Fruit fly (Drosophila melanogaster) whole organism, embryonic: ENCODE results near the gene CG13601.

Source experiments
- Abd-B ChIP-seq: fragments of 200-800 bp; sonication (Bioruptor generic); optimal IDR thresholded peaks from 2 replicates; lab custom pipeline; 2018; ENCODE audit warnings: missing biosample characterization, mild to moderate bottlenecking, missing genetic modification characterization, moderate library complexity
- Aef1 ChIP-seq: fragments of 200-800 bp; sonication (Bioruptor generic); IDR thresholded peaks from 3 replicates; pipeline ENCODE4 v1.3.6; 2022; ENCODE audit warnings: missing biosample characterization, missing genetic modification characterization
- Awh ChIP-seq: fragments of 200-800 bp; sonication (Bioruptor generic); IDR thresholded peaks from 2 replicates; pipeline ENCODE4, ENCODE4 v1.3.6; 2022; ENCODE audit warnings: missing biosample characterization, missing genetic modification characterization
- CG10565 ChIP-seq: fragments of 200-800 bp; sonication (Bioruptor generic); optimal IDR thresholded peaks from 3 replicates; lab custom pipeline; 2016; ENCODE audit warnings: missing biosample characterization, mild to moderate bottlenecking, missing genetic modification characterization
- CG13775 ChIP-seq: fragments of 200-800 bp; sonication (Bioruptor generic); optimal IDR thresholded peaks from 3 replicates; lab custom pipeline; 2017; ENCODE audit warnings: missing biosample characterization, mild to moderate bottlenecking, missing genetic modification characterization
- CG15479 ChIP-seq: fragments of 200-800 bp; sonication (Bioruptor generic); optimal IDR thresholded peaks from 3 replicates; lab custom pipeline; 2019; ENCODE audit warnings: missing biosample characterization, mild to moderate bottlenecking, missing genetic modification characterization, moderate library complexity
- CG2129 ChIP-seq: fragments of 200-800 bp; sonication (Bioruptor generic); IDR thresholded peaks from 2 replicates; pipeline ENCODE4 v1.3.6; 2022; ENCODE audit warnings: missing biosample characterization, missing genetic modification characterization; ENCODE audit not compliant: partially characterized antibody
- CG30431 ChIP-seq: fragments of 200-800 bp; sonication (Bioruptor generic); optimal IDR thresholded peaks from 2 replicates; lab custom pipeline; 2017; ENCODE audit warnings: missing biosample characterization, missing genetic modification characterization
- CG33557 ChIP-seq: fragments of 200-800 bp; sonication (Bioruptor generic); optimal IDR thresholded peaks from 2 replicates; lab custom pipeline; 2019; ENCODE audit warnings: missing biosample characterization, mild to moderate bottlenecking, missing genetic modification characterization, moderate library complexity
- CG4424 ChIP-seq: fragments of 200-800 bp; sonication (Bioruptor generic); optimal IDR thresholded peaks from 3 replicates; lab custom pipeline; 2016; ENCODE audit warnings: missing biosample characterization, missing genetic modification characterization
- CG4617 ChIP-seq: fragments of 200-800 bp; sonication (Bioruptor generic); optimal IDR thresholded peaks from 3 replicates; lab custom pipeline; 2016; ENCODE audit warnings: missing biosample characterization, missing genetic modification characterization, borderline replicate concordance
- CG5245 ChIP-seq: fragments of 200-800 bp; sonication (Bioruptor generic); optimal IDR thresholded peaks from 3 replicates; lab custom pipeline; 2016; ENCODE audit warnings: missing biosample characterization, missing genetic modification characterization
- CG6272 ChIP-seq: fragments of 200-800 bp; sonication (Bioruptor generic); IDR thresholded peaks from 2 replicates; pipeline ENCODE4 v1.3.6; 2022; ENCODE audit warnings: missing biosample characterization, missing genetic modification characterization
- Dref ChIP-seq: fragments of 200-800 bp; sonication (Bioruptor generic); IDR thresholded peaks from 2 replicates; pipeline ENCODE4 v1.3.6; 2022; ENCODE audit warnings: missing biosample characterization, missing genetic modification characterization
- HmgD ChIP-seq: fragments of 200-800 bp; sonication (Bioruptor generic); optimal IDR thresholded peaks from 3 replicates; lab custom pipeline; 2016; ENCODE audit warnings: missing biosample characterization, missing genetic modification characterization
- Hr78 ChIP-seq, 2 experiments: fragments of 200-800 bp in 1 of 2; fragments of >200 bp in 1 of 2; sonication (Bioruptor generic) in 1 of 2; optimal IDR thresholded peaks; 2 replicates each; lab custom pipeline; 2017 to 2019; ENCODE audit warnings: missing biosample characterization in 2 of 2, missing genetic modification characterization in 2 of 2, mild to moderate bottlenecking in 1 of 2, moderate library complexity in 1 of 2
- Hsf ChIP-seq: fragments of 200-800 bp; sonication (Bioruptor generic); optimal IDR thresholded peaks from 3 replicates; lab custom pipeline; 2016; ENCODE audit warnings: missing biosample characterization, missing genetic modification characterization
- Lim3 ChIP-seq: fragments of 200-800 bp; sonication (Bioruptor generic); IDR thresholded peaks from 2 replicates; pipeline ENCODE4 v1.3.6; 2022; ENCODE audit warnings: missing biosample characterization, missing genetic modification characterization
- Med ChIP-seq: fragments of 200-800 bp; sonication (Bioruptor generic); peaks from one replicate; lab custom pipeline; 2016; ENCODE audit warnings: missing biosample characterization, missing genetic modification characterization, mild to moderate bottlenecking, inconsistent platforms, moderate library complexity
- Optix ChIP-seq: fragments of 200-800 bp; sonication (Bioruptor generic); IDR thresholded peaks from 3 replicates; pipeline ENCODE4 v1.3.6; 2022; ENCODE audit warnings: missing biosample characterization, missing genetic modification characterization
- PHDP ChIP-seq: fragments of 200-800 bp; sonication (Bioruptor generic); optimal IDR thresholded peaks from 3 replicates; lab custom pipeline; 2018; ENCODE audit warnings: missing biosample characterization, mild to moderate bottlenecking, missing genetic modification characterization, moderate library complexity
- Spps ChIP-seq: fragments of 200-800 bp; sonication (Bioruptor generic); optimal IDR thresholded peaks from 2 replicates; lab custom pipeline; 2018; ENCODE audit warnings: missing biosample characterization, mild to moderate bottlenecking, missing genetic modification characterization
- Taf1 ChIP-seq: fragments of 200-800 bp; sonication (Bioruptor generic); IDR thresholded peaks from 2 replicates; pipeline ENCODE4 v1.3.6; 2022; ENCODE audit warnings: missing biosample characterization, missing genetic modification characterization
- Xrp1 ChIP-seq: fragments of 200-800 bp; sonication (Bioruptor generic); IDR thresholded peaks from 2 replicates; pipeline ENCODE4 v1.3.6; 2022; ENCODE audit warnings: missing biosample characterization, missing genetic modification characterization
- ab ChIP-seq: fragments of 200-800 bp; sonication (Bioruptor generic); optimal IDR thresholded peaks from 2 replicates; lab custom pipeline; 2016; ENCODE audit warnings: missing biosample characterization, missing genetic modification characterization
- bsh ChIP-seq, 2 experiments: fragments of 200-800 bp; sonication (Bioruptor generic); optimal IDR thresholded peaks; 2 replicates each; lab custom pipeline; 2017 to 2018; ENCODE audit warnings: mild to moderate bottlenecking in 2 of 2, missing biosample characterization in 2 of 2, missing genetic modification characterization in 2 of 2, moderate library complexity in 1 of 2
- chinmo ChIP-seq: fragments of 200-800 bp; sonication (Bioruptor generic); IDR thresholded peaks from 4 replicates; pipeline ENCODE4 v1.3.6; 2022; ENCODE audit warnings: missing biosample characterization, missing genetic modification characterization; ENCODE audit not compliant: partially characterized antibody
- crc ChIP-seq: fragments of 200-800 bp; sonication (Bioruptor generic); optimal IDR thresholded peaks from 2 replicates; lab custom pipeline; 2016; ENCODE audit warnings: missing biosample characterization, missing genetic modification characterization
- grau ChIP-seq: fragments of 200-800 bp; optimal IDR thresholded peaks from 3 replicates; lab custom pipeline; 2019; ENCODE audit warnings: missing biosample characterization, mild to moderate bottlenecking, missing genetic modification characterization, moderate library complexity
- grn ChIP-seq: fragments of 200-800 bp; sonication (Bioruptor generic); optimal IDR thresholded peaks from 3 replicates; lab custom pipeline; 2017; ENCODE audit warnings: missing biosample characterization, missing genetic modification characterization
- hkb ChIP-seq, 2 experiments: fragments of 200-800 bp in 1 of 2; fragments of >200 bp in 1 of 2; sonication (Bioruptor generic) in 1 of 2; IDR thresholded peaks in 1 of 2; optimal IDR thresholded peaks in 1 of 2; 2 replicates each; pipeline versions ENCODE4 v1.3.6 to Lab custom; 2017 to 2022; ENCODE audit warnings: missing biosample characterization in 1 of 2, missing genetic modification characterization in 1 of 2
- jumu ChIP-seq: fragments of 200-800 bp; sonication (Bioruptor generic); optimal IDR thresholded peaks from 3 replicates; lab custom pipeline; 2016; ENCODE audit warnings: missing biosample characterization, missing genetic modification characterization
- nau ChIP-seq: fragments of 200-800 bp; sonication (Bioruptor generic); optimal IDR thresholded peaks from 3 replicates; lab custom pipeline; 2017; ENCODE audit warnings: missing biosample characterization, mild to moderate bottlenecking, missing genetic modification characterization, missing genetic modification reagents
- nerfin-2 ChIP-seq: fragments of 200-800 bp; sonication (Bioruptor generic); IDR thresholded peaks from 2 replicates; pipeline ENCODE4 v1.3.6; 2022; ENCODE audit warnings: missing biosample characterization, missing genetic modification characterization; ENCODE audit not compliant: partially characterized antibody
- org-1 ChIP-seq: fragments of 200-800 bp; sonication (Bioruptor generic); optimal IDR thresholded peaks from 2 replicates; lab custom pipeline; 2017; ENCODE audit warnings: missing biosample characterization, missing genetic modification characterization
- pzg ChIP-seq: fragments of 200-800 bp; sonication (Bioruptor generic); optimal IDR thresholded peaks from 3 replicates; lab custom pipeline; 2018; ENCODE audit warnings: missing biosample characterization, mild to moderate bottlenecking, missing genetic modification characterization, moderate library complexity
- ro ChIP-seq: fragments of 200-800 bp; sonication (Bioruptor generic); IDR thresholded peaks from 2 replicates; pipeline ENCODE4 v1.3.6; 2022; ENCODE audit warnings: missing biosample characterization, missing genetic modification characterization
- sens ChIP-seq: fragments of 200-800 bp; sonication (Bioruptor generic); peaks from one replicate; lab custom pipeline; 2016; ENCODE audit warnings: missing biosample characterization, missing genetic modification characterization
- sima ChIP-seq: fragments of 200-800 bp; sonication (Bioruptor generic); optimal IDR thresholded peaks from 2 replicates; lab custom pipeline; 2016; ENCODE audit warnings: missing biosample characterization, missing genetic modification characterization
- tll ChIP-seq, 2 experiments: fragments of 200-800 bp in 1 of 2; fragments of >200 bp in 1 of 2; sonication (Bioruptor generic) in 1 of 2; optimal IDR thresholded peaks; 2 replicates each; lab custom pipeline; 2017 to 2019; ENCODE audit warnings: missing biosample characterization in 2 of 2, missing genetic modification characterization in 2 of 2, mild to moderate bottlenecking in 1 of 2, moderate library complexity in 1 of 2
- zf30C ChIP-seq: fragments of 200-800 bp; sonication (Bioruptor generic); optimal IDR thresholded peaks from 3 replicates; lab custom pipeline; 2018; ENCODE audit warnings: missing biosample characterization, mild to moderate bottlenecking, missing genetic modification characterization

CG13601 gene

DNA sequence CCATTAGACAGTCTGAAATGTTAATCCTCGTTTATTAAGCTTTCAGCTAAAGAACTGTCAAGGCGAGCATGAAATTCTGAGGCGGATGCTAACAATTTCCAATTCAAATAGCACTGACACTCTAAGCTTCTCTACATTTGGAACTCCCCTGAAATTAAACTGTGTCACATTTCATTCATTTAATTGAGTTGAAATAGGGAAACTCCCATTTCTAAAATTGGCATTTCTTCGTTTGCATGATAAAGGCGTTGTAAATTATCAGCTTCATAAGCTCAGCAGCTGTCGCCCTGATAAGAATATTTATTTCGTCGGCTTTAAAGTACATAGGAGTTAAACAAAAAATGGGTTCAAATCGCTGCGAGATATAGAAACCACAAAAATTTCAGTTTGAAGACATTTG is 42.3 kb downstream of the CG13601 start (continued):
- TF ChIP-seq jumu (GFP tag; lab: Kevin White, UChicago) (no peak), HmgD (GFP tag; lab: Kevin White, UChicago) (no peak), ab (no peak)

DNA sequence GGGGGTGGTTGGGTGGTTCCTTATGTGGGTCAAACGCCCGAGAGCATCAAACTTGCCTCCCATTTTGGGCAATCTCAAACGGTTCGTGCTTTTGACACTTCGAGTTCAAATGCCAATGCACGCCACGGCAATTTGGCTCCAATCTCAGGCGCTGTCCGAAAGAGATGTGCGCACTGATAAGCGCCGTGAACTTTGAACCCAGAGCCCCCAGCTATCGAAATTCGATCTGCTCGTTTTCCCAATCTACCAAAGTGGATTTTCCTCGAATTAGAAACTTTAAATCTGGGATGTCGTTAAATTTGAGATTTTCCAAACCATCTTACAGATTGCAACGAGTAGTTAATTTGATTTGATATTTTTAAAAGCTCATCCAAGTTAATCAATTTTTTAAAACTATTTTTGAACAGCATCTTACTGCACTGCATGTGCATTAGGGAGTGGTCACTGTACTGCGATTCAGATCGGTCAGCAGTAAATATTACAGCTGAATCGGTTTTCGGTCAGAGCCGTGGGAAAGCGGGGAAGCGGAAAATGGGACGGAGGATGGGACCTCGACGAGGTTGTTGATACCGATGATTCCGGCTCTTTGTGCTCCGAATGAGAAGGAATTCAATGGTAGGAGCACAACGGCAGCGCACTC is 43.2 kb downstream of the CG13601 start:
- TF ChIP-seq CG10565 (GFP tag; lab: Kevin White, UChicago), result no peak
- 0 out of 2 replicates have a peak, but pooled peaks have one; percentile 14 for TF ChIP-seq Xrp1
- no peak for TF ChIP-seq Awh (GFP tag; lab: Robert Waterston, UW)
- TF ChIP-seq CG4424 (GFP tag; lab: Kevin White, UChicago), result no peak
- peak; percentile 18 for TF ChIP-seq Med (GFP tag; lab: Kevin White, UChicago)
- TF ChIP-seq CG30431 (GFP tag; lab: Kevin White, UChicago), result peak; percentile 8
- TF ChIP-seq Hr78 (GFP tag; optimal IDR thresholded peaks at IDR 0.05; lab: Kevin White, UChicago), result peak in 1 of 2 experiments; percentile 95
- no peak for TF ChIP-seq PHDP (tag; lab: Kevin White, UChicago)
- TF ChIP-seq ro, result no peak
- TF ChIP-seq sens (GFP tag; lab: Kevin White, UChicago), result peak; percentile 72
- peak; percentile 54 for TF ChIP-seq grau
- TF ChIP-seq grn (GFP tag; lab: Kevin White, UChicago), result peak; percentile 9
- TF ChIP-seq chinmo (GFP tag; lab: Robert Waterston, UW), result no peak
- TF ChIP-seq, all 482 proteins: peak for 7

DNA sequence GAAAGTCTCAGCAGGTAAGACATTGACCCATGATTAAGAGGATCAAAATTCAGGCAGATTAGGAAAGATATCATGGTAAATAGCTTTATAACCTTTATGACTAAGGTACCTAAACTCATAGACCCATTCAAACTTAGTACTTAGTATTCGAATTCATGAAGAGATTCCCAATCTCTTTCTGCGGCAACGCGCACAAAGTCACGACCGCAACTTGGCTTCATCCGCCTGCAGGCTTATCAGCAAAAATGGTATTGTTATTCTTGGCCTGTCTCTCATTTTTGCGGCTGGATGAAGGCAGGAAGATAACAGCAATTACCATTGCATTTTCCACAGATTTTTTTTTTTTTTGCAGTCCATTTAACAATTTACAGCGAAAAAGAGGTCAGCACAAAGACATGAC is 47.2 kb downstream of the CG13601 start:
- TF ChIP-seq Dref, result no peak
- no peak for TF ChIP-seq zf30C
- TF ChIP-seq CG15479 (GFP tag; lab: Kevin White, UChicago), result peak; percentile 65
- TF ChIP-seq crc (GFP tag; lab: Kevin White, UChicago), result no peak
- TF ChIP-seq tll (GFP tag; optimal IDR thresholded peaks at IDR 0.05; lab: Kevin White, UChicago), result peak in 1 of 2 experiments; percentile 49

DNA sequence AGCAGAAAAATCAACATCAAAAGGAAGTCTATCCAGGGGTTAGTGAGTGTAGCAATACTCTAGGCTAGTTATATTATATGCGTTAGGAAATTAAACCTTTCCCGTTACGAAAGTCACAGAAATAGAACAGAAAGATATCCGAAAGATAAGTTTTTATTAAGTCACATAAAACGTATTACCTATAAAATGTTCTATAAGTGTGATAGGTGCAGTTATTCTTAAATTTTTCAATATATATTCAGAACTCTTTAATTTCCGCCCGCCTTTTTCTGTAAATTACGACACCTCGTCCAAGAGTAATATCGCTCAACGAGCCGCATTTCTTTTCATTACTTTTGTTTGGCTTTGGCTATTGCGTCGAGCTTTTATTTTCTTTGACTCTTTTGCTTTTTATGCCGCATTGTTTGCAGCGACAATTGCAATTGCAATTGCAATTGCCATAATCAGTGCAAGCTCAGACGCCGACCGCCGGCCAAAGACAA is 49.1 kb downstream of the CG13601 start:
- TF ChIP-seq bsh (GFP tag; optimal IDR thresholded peaks at IDR 0.05; lab: Kevin White, UChicago) (peak in 1 of 2 experiments; percentile 14), Lim3 (GFP tag; lab: Robert Waterston, UW) (no peak)

DNA sequence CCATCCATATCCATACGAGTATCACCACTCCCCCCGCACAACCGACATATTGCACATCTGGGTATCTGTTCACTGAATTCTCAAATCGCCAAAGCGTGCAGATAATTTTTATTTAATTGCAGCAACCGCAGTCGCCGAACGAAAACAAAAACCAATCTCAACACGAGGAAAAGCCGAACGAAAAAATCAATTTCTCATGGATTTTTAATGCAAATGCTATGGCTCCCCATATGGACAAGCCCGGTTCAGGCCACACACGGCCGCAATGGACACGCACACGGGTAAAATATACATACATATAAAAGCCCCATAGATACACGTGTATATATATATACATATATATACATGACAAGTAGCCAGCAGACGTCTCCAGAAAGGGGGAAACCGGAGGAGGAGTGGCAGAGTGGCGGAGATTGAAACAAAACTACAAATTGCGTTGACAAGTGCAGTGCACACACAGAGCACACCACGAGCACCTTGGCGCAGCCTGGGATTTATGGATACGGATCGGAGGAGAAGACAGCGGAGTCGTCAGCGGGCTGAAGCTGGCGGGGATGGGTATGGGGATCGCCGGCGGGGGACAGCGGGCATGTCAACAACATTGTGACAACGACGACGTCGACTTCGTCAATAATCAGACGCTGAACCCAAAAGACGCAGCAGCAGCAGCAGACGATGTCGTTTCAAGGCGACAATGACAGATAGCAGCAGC is 49.7 kb downstream of the CG13601 start:
- TF ChIP-seq CG5245 (GFP tag; lab: Kevin White, UChicago), result no peak
- TF ChIP-seq CG33557 (GFP tag; lab: Kevin White, UChicago), result peak; percentile 20
- no peak for TF ChIP-seq Taf1
- TF ChIP-seq CG6272 (GFP tag; lab: Robert Waterston, UW), result no peak
- TF ChIP-seq hkb (optimal IDR thresholded peaks at IDR 0.05; lab: Kevin White, UChicago), result no peak
- TF ChIP-seq hkb (GFP tag; IDR thresholded peaks at IDR 0.05; lab: Robert Waterston, UW), result 0 out of 2 replicates have a peak, but pooled peaks have one; percentile 22
- no peak for TF ChIP-seq org-1 (GFP tag; lab: Kevin White, UChicago)
- TF ChIP-seq Spps (tag; lab: Kevin White, UChicago), result no peak
- TF ChIP-seq nau (GFP tag; lab: Kevin White, UChicago), result peak; percentile 4
- TF ChIP-seq Optix, result no peak
- TF ChIP-seq CG2129 (GFP tag; lab: Robert Waterston, UW), result no peak
- no peak for TF ChIP-seq Aef1
- TF ChIP-seq Hsf (GFP tag; lab: Kevin White, UChicago), result no peak
- no peak for TF ChIP-seq CG15479 (GFP tag; lab: Kevin White, UChicago)
- no peak for TF ChIP-seq CG13775 (GFP tag; lab: Kevin White, UChicago)
- no peak for TF ChIP-seq sima (GFP tag; lab: Kevin White, UChicago)
- TF ChIP-seq CG4617, result no peak
- TF ChIP-seq Dref, result no peak
- no peak for TF ChIP-seq nerfin-2 (GFP tag; lab: Robert Waterston, UW)
- TF ChIP-seq Abd-B (GFP tag; lab: Kevin White, UChicago), result no peak
- TF ChIP-seq pzg (GFP tag; lab: Kevin White, UChicago), result no peak
- TF ChIP-seq Awh (GFP tag; lab: Robert Waterston, UW), result peak; percentile 40; the same call in 1 of the 2 replicates
